Worm (Caenorhabditis elegans) whole organism, L1 larva: Measurements from ENCODE around the gene nmgp-1.

Experiments used
- C04F5.9 ChIP-seq: sonication (generic microtip); optimal IDR thresholded peaks from 2 replicates; lab custom pipeline; 2016; ENCODE audit warnings: missing genetic modification characterization, missing compliant biosample characterization
- ceh-82 ChIP-seq, 3 experiments: fragments of 150-350 bp in 1 of 3; sonication (generic microtip) in 2 of 3; optimal IDR thresholded peaks; 2 replicates each; lab custom pipeline; 2014 to 2017; ENCODE audit warnings: missing biosample characterization in 3 of 3, missing genetic modification characterization in 3 of 3
- egl-27 ChIP-seq, 2 experiments: fragments of 150-350 bp in 1 of 2; sonication (generic microtip); optimal IDR thresholded peaks; 3 replicates each; lab custom pipeline; 2017 to 2018; ENCODE audit warnings: missing biosample characterization in 2 of 2, missing genetic modification characterization in 2 of 2, missing genetic modification reagents in 2 of 2
- fkh-10 ChIP-seq: sonication (generic microtip); optimal IDR thresholded peaks from 2 replicates; lab custom pipeline; 2017; ENCODE audit warnings: missing biosample characterization, missing genetic modification reagents, missing genetic modification characterization
- fos-1 ChIP-seq: fragments of 150-350 bp; optimal IDR thresholded peaks from 2 replicates; lab custom pipeline; 2014; ENCODE audit warnings: missing biosample characterization, missing genetic modification characterization
- lin-13 ChIP-seq: fragments of 150-350 bp; optimal IDR thresholded peaks from 2 replicates; lab custom pipeline; 2014; ENCODE audit warnings: missing biosample characterization, missing genetic modification reagents, missing genetic modification characterization
- lsy-2 ChIP-seq, 2 experiments: fragments of 150-350 bp; optimal IDR thresholded peaks; 2 replicates each; lab custom pipeline; 2014; ENCODE audit warnings: missing biosample characterization in 2 of 2, missing genetic modification characterization in 2 of 2
- nhr-11 ChIP-seq: fragments of 150-350 bp; optimal IDR thresholded peaks from 2 replicates; lab custom pipeline; 2014; ENCODE audit warnings: missing biosample characterization, missing genetic modification characterization
- nhr-237 ChIP-seq: fragments of 150-350 bp; optimal IDR thresholded peaks from 2 replicates; lab custom pipeline; 2014; ENCODE audit warnings: missing biosample characterization, missing genetic modification characterization
- nhr-28 ChIP-seq: fragments of 150-350 bp; optimal IDR thresholded peaks from 2 replicates; lab custom pipeline; 2014; ENCODE audit warnings: missing biosample characterization, missing genetic modification characterization
- pqm-1 ChIP-seq: sonication (generic microtip); optimal IDR thresholded peaks from 3 replicates; lab custom pipeline; 2017; ENCODE audit warnings: missing biosample characterization, missing genetic modification characterization
- ztf-4 ChIP-seq: fragments of 150-350 bp; optimal IDR thresholded peaks from 2 replicates; lab custom pipeline; 2014; ENCODE audit warnings: missing biosample characterization, missing genetic modification characterization

- no peak for TF ChIP-seq lin-13
- TF ChIP-seq nhr-11 (tag; lab: Kevin White, UChicago) = no peak
- TF ChIP-seq pqm-1 (tag; lab: Kevin White, UChicago) = no peak
- TF ChIP-seq fkh-10 (GFP tag; lab: Kevin White, UChicago) = no peak
- TF ChIP-seq ztf-4 = no peak
- TF ChIP-seq C04F5.9 = no peak
- no peak for TF ChIP-seq nhr-237
- no peak for TF ChIP-seq fos-1
- TF ChIP-seq ceh-82 (tag; optimal IDR thresholded peaks at IDR 0.05; lab: Kevin White, UChicago) = no peak
- no peak for TF ChIP-seq egl-27 (tag; optimal IDR thresholded peaks at IDR 0.05; lab: Kevin White, UChicago)
- TF ChIP-seq nhr-28 (tag; lab: Kevin White, UChicago) = no peak
- no peak for TF ChIP-seq lsy-2 (tag; optimal IDR thresholded peaks at IDR 0.05; lab: Kevin White, UChicago)
Observed at ce11 chrII:6311888-6312287, 51.2 kb downstream of the nmgp-1 start.
